8 fruit fly cellular contexts compared by ENCODE assay signal in genomic region chrX:11714529-11715262, dm6.
TF ChIP-seq lines count a peak whose summit lies in the region.

No protein-coding gene starts in this region.

- peak; percentile 48 to 63 for TF ChIP-seq CTCF in S2 (optimal IDR thresholded peaks at IDR 0.05; lab: Kevin White, UChicago)
- TF ChIP-seq CTCF in whole organism, embryonic (GFP tag; optimal IDR thresholded peaks at IDR 0.05; lab: Kevin White, UChicago): peak; percentile 84

TF ChIP-seq in Kc167, 6 proteins besides CTCF, POLR2A, EP300 and RAD21:
- TF ChIP-seq Sin3A (optimal IDR thresholded peaks at IDR 0.05; lab: Kevin White, UChicago) (no peak), psq (optimal IDR thresholded peaks at IDR 0.05; lab: Kevin White, UChicago) (peak; percentile 63)

TF ChIP-seq in whole organism, 6 proteins besides CTCF, POLR2A, EP300 and RAD21:
- TF ChIP-seq psq (optimal IDR thresholded peaks at IDR 0.05; lab: Kevin White, UChicago) (peak; percentile 13), Dll (optimal IDR thresholded peaks at IDR 0.05; lab: Kevin White, UChicago) (no peak)
TF ChIP-seq in whole organism: peak in this region for 1.

TF ChIP-seq in whole organism, adult, 20 proteins besides CTCF, POLR2A, EP300 and RAD21:
- TF ChIP-seq Hr96 (GFP tag; optimal IDR thresholded peaks at IDR 0.05; lab: Kevin White, UChicago): no peak
- TF ChIP-seq cic (GFP tag; optimal IDR thresholded peaks at IDR 0.05; lab: Kevin White, UChicago): no peak
- no peak for TF ChIP-seq cnc (optimal IDR thresholded peaks at IDR 0.05; lab: Kevin White, UChicago)
- peak; percentile 74 for TF ChIP-seq bab1 (GFP tag; optimal IDR thresholded peaks at IDR 0.05; lab: Kevin White, UChicago)
- TF ChIP-seq CG1620 (GFP tag; optimal IDR thresholded peaks at IDR 0.05; lab: Kevin White, UChicago): peak; percentile 17
- no peak for TF ChIP-seq CG33017 (tag; optimal IDR thresholded peaks at IDR 0.05; lab: Kevin White, UChicago)
- no peak for TF ChIP-seq pad (GFP tag; optimal IDR thresholded peaks at IDR 0.05; lab: Kevin White, UChicago)
- TF ChIP-seq CG14711 (tag; optimal IDR thresholded peaks at IDR 0.05; lab: Kevin White, UChicago): peak; percentile 35
- TF ChIP-seq Mnt (GFP tag; optimal IDR thresholded peaks at IDR 0.05; lab: Kevin White, UChicago): peak; percentile 46
- TF ChIP-seq Clk (GFP tag; optimal IDR thresholded peaks at IDR 0.05; lab: Kevin White, UChicago): no peak
- TF ChIP-seq CG7045 (GFP tag; optimal IDR thresholded peaks at IDR 0.05; lab: Kevin White, UChicago): no peak
- peak; percentile 7 for TF ChIP-seq CG11617 (GFP tag; optimal IDR thresholded peaks at IDR 0.05; lab: Kevin White, UChicago)
- TF ChIP-seq tj (GFP tag; optimal IDR thresholded peaks at IDR 0.05; lab: Kevin White, UChicago): peak; percentile 75
- TF ChIP-seq CG7101 (tag; optimal IDR thresholded peaks at IDR 0.05; lab: Kevin White, UChicago): peak; percentile 41

TF ChIP-seq in whole organism, embryonic, 481 proteins besides CTCF, POLR2A, EP300 and RAD21 (continues in another document):
- TF ChIP-seq pum (GFP tag; optimal IDR thresholded peaks at IDR 0.05; lab: Kevin White, UChicago) (peak; percentile 63), bowl (GFP tag; IDR thresholded peaks at IDR 0.05; lab: Robert Waterston, UW) (peak; percentile 34; the same call in 1 of the 2 replicates), GATAe (GFP tag; conservative IDR thresholded peaks at IDR 0.05; lab: Robert Waterston, UW) (no peak), shn (GFP tag; optimal IDR thresholded peaks at IDR 0.05; lab: Kevin White, UChicago) (peak; percentile 75), Dek (tag; optimal IDR thresholded peaks at IDR 0.05; lab: Kevin White, UChicago) (peak; percentile 67), Gug (GFP tag; IDR thresholded peaks at IDR 0.05; lab: Robert Waterston, UW) (peak; percentile 83), HmgD (GFP tag; optimal IDR thresholded peaks at IDR 0.05; lab: Kevin White, UChicago) (no peak), eyg (GFP tag; optimal IDR thresholded peaks at IDR 0.05; lab: Kevin White, UChicago) (peak; percentile 65), rib (GFP tag; IDR thresholded peaks at IDR 0.05; lab: Robert Waterston, UW) (peak; percentile 68; the same call in 1 of the 2 replicates), pnt (GFP tag; optimal IDR thresholded peaks at IDR 0.05; lab: Kevin White, UChicago) (peak; percentile 10), CG3847 (GFP tag; IDR thresholded peaks at IDR 0.05; lab: Robert Waterston, UW) (peak; percentile 68), CG11085 (GFP tag; IDR thresholded peaks at IDR 0.05; lab: Robert Waterston, UW) (peak; percentile 55; the same call in 1 of the 2 replicates), CG8944 (GFP tag; optimal IDR thresholded peaks at IDR 0.05; lab: Kevin White, UChicago) (peak; percentile 64), gfzf (GFP tag; optimal IDR thresholded peaks at IDR 0.05; lab: Kevin White, UChicago) (no peak), HLH54F (GFP tag; optimal IDR thresholded peaks at IDR 0.05; lab: Kevin White, UChicago) (peak; percentile 85), PHDP (tag; optimal IDR thresholded peaks at IDR 0.05; lab: Kevin White, UChicago) (peak; percentile 68), CG8281 (tag; optimal IDR thresholded peaks at IDR 0.05; lab: Kevin White, UChicago) (no peak), CG3163 (GFP tag; optimal IDR thresholded peaks at IDR 0.05; lab: Kevin White, UChicago) (peak; percentile 71)

TF ChIP-seq in whole organism, prepupa, 60 proteins besides CTCF, POLR2A, EP300 and RAD21 (continues in another document):
- TF ChIP-seq CG16779 (tag; optimal IDR thresholded peaks at IDR 0.05; lab: Kevin White, UChicago): peak; percentile 14
- peak; percentile 49 for TF ChIP-seq Sox102F (GFP tag; optimal IDR thresholded peaks at IDR 0.05; lab: Kevin White, UChicago)
- peak in 1 of 2 experiments; percentile 12 for TF ChIP-seq salr (GFP tag; optimal IDR thresholded peaks at IDR 0.05; lab: Kevin White, UChicago)
- TF ChIP-seq esn (GFP tag; optimal IDR thresholded peaks at IDR 0.05; lab: Kevin White, UChicago): peak; percentile 49
- TF ChIP-seq CG11902 (GFP tag; optimal IDR thresholded peaks at IDR 0.05; lab: Kevin White, UChicago): no peak
- peak; percentile 55 for TF ChIP-seq CG11294 (GFP tag; IDR thresholded peaks at IDR 0.05; lab: Robert Waterston, UW)
- TF ChIP-seq CG6854 (GFP tag; optimal IDR thresholded peaks at IDR 0.05; lab: Kevin White, UChicago): no peak
- peak in 1 of 2 experiments; percentile 42 for TF ChIP-seq ss (GFP tag; optimal IDR thresholded peaks at IDR 0.05; lab: Kevin White, UChicago)
- TF ChIP-seq Sox14 (GFP tag; optimal IDR thresholded peaks at IDR 0.05; lab: Kevin White, UChicago): peak; percentile 43
- TF ChIP-seq Eip75B (GFP tag; optimal IDR thresholded peaks at IDR 0.05; lab: Kevin White, UChicago): no peak
- TF ChIP-seq Met (GFP tag; optimal IDR thresholded peaks at IDR 0.05; lab: Kevin White, UChicago): peak; percentile 47
- peak; percentile 58 for TF ChIP-seq lz (GFP tag; optimal IDR thresholded peaks at IDR 0.05; lab: Kevin White, UChicago)
- TF ChIP-seq Hr4 (GFP tag; optimal IDR thresholded peaks at IDR 0.05; lab: Kevin White, UChicago): peak; percentile 50
- no peak for TF ChIP-seq Blimp-1 (GFP tag; optimal IDR thresholded peaks at IDR 0.05; lab: Kevin White, UChicago)
- peak; percentile 15 for TF ChIP-seq cyc (GFP tag; optimal IDR thresholded peaks at IDR 0.05; lab: Kevin White, UChicago)
- TF ChIP-seq dac (GFP tag; optimal IDR thresholded peaks at IDR 0.05; lab: Kevin White, UChicago): peak; percentile 31
- TF ChIP-seq CG8632 (GFP tag; optimal IDR thresholded peaks at IDR 0.05; lab: Kevin White, UChicago): no peak
- peak; percentile 12 for TF ChIP-seq CG3032 (tag; optimal IDR thresholded peaks at IDR 0.05; lab: Kevin White, UChicago)
- TF ChIP-seq fd85E (GFP tag; optimal IDR thresholded peaks at IDR 0.05; lab: Kevin White, UChicago): no peak

TF ChIP-seq in whole organism, pupa, 21 proteins besides CTCF, POLR2A, EP300 and RAD21:
- TF ChIP-seq rn (GFP tag; IDR thresholded peaks at IDR 0.05; lab: Robert Waterston, UW) (peak; percentile 38; the same call in 1 of the 2 replicates), Ets98B (GFP tag; IDR thresholded peaks at IDR 0.05; lab: Robert Waterston, UW) (peak; percentile 75), fd96Ca (GFP tag; IDR thresholded peaks at IDR 0.05; lab: Robert Waterston, UW) (peak; percentile 74), CG15710 (tag; optimal IDR thresholded peaks at IDR 0.05; lab: Kevin White, UChicago) (no peak), CG32121 (GFP tag; IDR thresholded peaks at IDR 0.05; lab: Robert Waterston, UW) (peak; percentile 66), EcR (GFP tag; optimal IDR thresholded peaks at IDR 0.05; lab: Kevin White, UChicago) (no peak), CG14655 (GFP tag; optimal IDR thresholded peaks at IDR 0.05; lab: Kevin White, UChicago) (no peak), CG8301 (tag; optimal IDR thresholded peaks at IDR 0.05; lab: Kevin White, UChicago) (no peak), gl (tag; optimal IDR thresholded peaks at IDR 0.05; lab: Kevin White, UChicago) (no peak), Pif1A (GFP tag; optimal IDR thresholded peaks at IDR 0.05; lab: Kevin White, UChicago) (peak; percentile 3), CG12605 (GFP tag; IDR thresholded peaks at IDR 0.05; lab: Robert Waterston, UW) (no peak; the same call in 1 of the 2 replicates), CG17806 (tag; optimal IDR thresholded peaks at IDR 0.05; lab: Kevin White, UChicago) (peak; percentile 37), Snoo (tag; optimal IDR thresholded peaks at IDR 0.05; lab: Kevin White, UChicago) (no peak), D1 (tag; optimal IDR thresholded peaks at IDR 0.05; lab: Kevin White, UChicago) (no peak), CG8159 (tag; optimal IDR thresholded peaks at IDR 0.05; lab: Kevin White, UChicago) (no peak), CG13204 (GFP tag; optimal IDR thresholded peaks at IDR 0.05; lab: Kevin White, UChicago) (peak; percentile 8), CG34367 (tag; optimal IDR thresholded peaks at IDR 0.05; lab: Kevin White, UChicago) (no peak), Pif1B (GFP tag; optimal IDR thresholded peaks at IDR 0.05; lab: Kevin White, UChicago) (peak; percentile 59), CG4496 (GFP tag; IDR thresholded peaks at IDR 0.05; lab: Robert Waterston, UW) (peak; percentile 86; the same call in 2 of the 3 replicates), CG9948 (tag; optimal IDR thresholded peaks at IDR 0.05; lab: Kevin White, UChicago) (no peak), CG10348 (GFP tag; IDR thresholded peaks at IDR 0.05; lab: Robert Waterston, UW) (no peak; the same call in 1 of the 2 replicates)

TF ChIP-seq in whole organism, wandering third instar larva, 38 proteins besides CTCF, POLR2A, EP300 and RAD21 (continues in another document):
- TF ChIP-seq ey (GFP tag; optimal IDR thresholded peaks at IDR 0.05; lab: Kevin White, UChicago) (no peak), psq (GFP tag; optimal IDR thresholded peaks at IDR 0.05; lab: Kevin White, UChicago) (peak; percentile 99), N (GFP tag; optimal IDR thresholded peaks at IDR 0.05; lab: Kevin White, UChicago) (no peak), OdsH (GFP tag; optimal IDR thresholded peaks at IDR 0.05; lab: Kevin White, UChicago) (peak; percentile 40), brk (GFP tag; optimal IDR thresholded peaks at IDR 0.05; lab: Kevin White, UChicago) (peak; percentile 48), Vsx2 (GFP tag; optimal IDR thresholded peaks at IDR 0.05; lab: Kevin White, UChicago; ENCODE audit: partially characterized antibody) (no peak), h (GFP tag; optimal IDR thresholded peaks at IDR 0.05; lab: Kevin White, UChicago) (no peak), Hr78 (GFP tag; optimal IDR thresholded peaks at IDR 0.05; lab: Kevin White, UChicago) (no peak), fru (GFP tag; optimal IDR thresholded peaks at IDR 0.05; lab: Kevin White, UChicago) (peak; percentile 28), Abd-B (GFP tag; optimal IDR thresholded peaks at IDR 0.05; lab: Kevin White, UChicago) (no peak), usp (GFP tag; optimal IDR thresholded peaks at IDR 0.05; lab: Kevin White, UChicago) (no peak), lola (GFP tag; optimal IDR thresholded peaks at IDR 0.05; lab: Kevin White, UChicago) (no peak), br (GFP tag; optimal IDR thresholded peaks at IDR 0.05; lab: Kevin White, UChicago) (peak; percentile 62), pan (optimal IDR thresholded peaks at IDR 0.05; lab: Kevin White, UChicago) (no peak), CG9705 (GFP tag; optimal IDR thresholded peaks at IDR 0.05; lab: Kevin White, UChicago) (no peak), sage (GFP tag; optimal IDR thresholded peaks at IDR 0.05; lab: Kevin White, UChicago) (no peak), GATAd (GFP tag; optimal IDR thresholded peaks at IDR 0.05; lab: Kevin White, UChicago) (no peak), Rel (GFP tag; optimal IDR thresholded peaks at IDR 0.05; lab: Kevin White, UChicago) (no peak), Rel (tag; optimal IDR thresholded peaks at IDR 0.05; lab: Kevin White, UChicago) (peak; percentile 42), woc (GFP tag; optimal IDR thresholded peaks at IDR 0.05; lab: Kevin White, UChicago) (peak; percentile 88), CrebA (GFP tag; optimal IDR thresholded peaks at IDR 0.05; lab: Kevin White, UChicago; ENCODE audit: borderline replicate concordance) (no peak), Mio (GFP tag; optimal IDR thresholded peaks at IDR 0.05; lab: Kevin White, UChicago) (no peak), dl (GFP tag; optimal IDR thresholded peaks at IDR 0.05; lab: Kevin White, UChicago; ENCODE audit: insufficient read depth in 1 of 2, partially characterized antibody in 2 of 2) (peak; percentile 15 to 57)
